Fruit fly (Drosophila melanogaster): ENCODE data around the gene Arl2.

Gene Arl2

dm6 chr3R:8349449-8350115 is 8.7 kb downstream of the Arl2 start, which contains the start of gene Atg13 (continued):
- TF ChIP-seq crc (GFP tag; optimal IDR thresholded peaks at IDR 0.05) (no peak), Mes4 (GFP tag; optimal IDR thresholded peaks at IDR 0.05) (no peak), gcm (GFP tag; optimal IDR thresholded peaks at IDR 0.05) (no peak), CG11695 (GFP tag; IDR thresholded peaks at IDR 0.05) (no peak), Mrtf (GFP tag; IDR thresholded peaks at IDR 0.05) (no peak), CG7987 (GFP tag; optimal IDR thresholded peaks at IDR 0.05) (no peak), inv (GFP tag; IDR thresholded peaks at IDR 0.05; ENCODE audit: partially characterized antibody) (peak; percentile 70), fd96Cb (tag; optimal IDR thresholded peaks at IDR 0.05) (no peak), mirr (GFP tag; optimal IDR thresholded peaks at IDR 0.05) (no peak), CoRest (tag; optimal IDR thresholded peaks at IDR 0.05) (peak; percentile 70), toy (GFP tag; IDR thresholded peaks at IDR 0.05) (no peak), pfk (GFP tag; optimal IDR thresholded peaks at IDR 0.05) (no peak), CG3838 (GFP tag; optimal IDR thresholded peaks at IDR 0.05) (no peak), Med (GFP tag) (peak; percentile 75), Usf (GFP tag; optimal IDR thresholded peaks at IDR 0.05) (peak; percentile 43), ara (GFP tag; IDR thresholded peaks at IDR 0.05) (no peak), CG14441 (GFP tag; IDR thresholded peaks at IDR 0.05) (no peak), CG33213 (GFP tag; optimal IDR thresholded peaks at IDR 0.05) (no peak), fru (optimal IDR thresholded peaks at IDR 0.05) (no peak), CG6683 (GFP tag; optimal IDR thresholded peaks at IDR 0.05) (no peak), B-H2 (GFP tag; optimal IDR thresholded peaks at IDR 0.05) (peak; percentile 25), hbn (GFP tag; IDR thresholded peaks at IDR 0.05; ENCODE audit: partially characterized antibody) (peak; percentile 43; the same call in 1 of the 2 replicates), Gsc (GFP tag; IDR thresholded peaks at IDR 0.05) (no peak), wek (GFP tag; optimal IDR thresholded peaks at IDR 0.05) (peak; percentile 57), ham (GFP tag; IDR thresholded peaks at IDR 0.05) (no peak), CG7928 (GFP tag; optimal IDR thresholded peaks at IDR 0.05) (no peak), cato (GFP tag; optimal IDR thresholded peaks at IDR 0.05; ENCODE audit: borderline replicate concordance) (no peak), CG10462 (GFP tag; optimal IDR thresholded peaks at IDR 0.05) (no peak), CG13775 (GFP tag; optimal IDR thresholded peaks at IDR 0.05) (peak; percentile 50), CG1792 (GFP tag; optimal IDR thresholded peaks at IDR 0.05) (no peak), CG1602 (GFP tag; optimal IDR thresholded peaks at IDR 0.05) (peak; percentile 28), CkIIα-i1 (GFP tag; IDR thresholded peaks at IDR 0.05) (no peak), Ets97D (GFP tag; optimal IDR thresholded peaks at IDR 0.05) (peak; percentile 44), CG11398 (GFP tag; optimal IDR thresholded peaks at IDR 0.05) (no peak), CG31224 (GFP tag; IDR thresholded peaks at IDR 0.05) (no peak), Dp (GFP tag; optimal IDR thresholded peaks at IDR 0.05) (peak; percentile 51), emc (GFP tag; optimal IDR thresholded peaks at IDR 0.05) (no peak), peb (GFP tag; IDR thresholded peaks at IDR 0.05) (no peak), pum (GFP tag; optimal IDR thresholded peaks at IDR 0.05) (no peak), D19A (tag; optimal IDR thresholded peaks at IDR 0.05) (no peak), dimm (GFP tag; IDR thresholded peaks at IDR 0.05) (no peak), Trl (optimal IDR thresholded peaks at IDR 0.05) (no peak), Trl (GFP tag; optimal IDR thresholded peaks at IDR 0.05) (no peak), Myb (GFP tag; optimal IDR thresholded peaks at IDR 0.05) (peak; percentile 9), phol (tag; optimal IDR thresholded peaks at IDR 0.05) (peak; percentile 54), bbx (GFP tag; IDR thresholded peaks at IDR 0.05; ENCODE audit: partially characterized antibody) (peak; percentile 89), Vsx1 (GFP tag; optimal IDR thresholded peaks at IDR 0.05) (no peak), Dip2 (GFP tag; IDR thresholded peaks at IDR 0.05) (no peak), HLH4C (GFP tag; IDR thresholded peaks at IDR 0.05; ENCODE audit: partially characterized antibody) (peak; percentile 69), prd (optimal IDR thresholded peaks at IDR 0.05) (no peak), prd (GFP tag; IDR thresholded peaks at IDR 0.05) (peak; percentile 45; the same call in 2 of the 3 replicates)

Data from whole organism, embryonic.